Worm (Caenorhabditis elegans) whole organism, L1 larva: ENCODE measurements around the gene coq-8.

ENCODE experiments used
- C04F5.9 ChIP-seq: sonication (generic microtip); optimal IDR thresholded peaks from 2 replicates; lab custom pipeline; 2016; ENCODE audit warnings: missing genetic modification characterization, missing compliant biosample characterization
- C16A3.4 ChIP-seq: fragments of 150-350 bp; optimal IDR thresholded peaks from 2 replicates; lab custom pipeline; 2014; ENCODE audit warnings: missing biosample characterization, missing genetic modification characterization
- C34B4.2 ChIP-seq: sonication (generic microtip); optimal IDR thresholded peaks from 2 replicates; lab custom pipeline; 2017; ENCODE audit warnings: mild to moderate bottlenecking, missing genetic modification characterization, missing compliant biosample characterization
- Y116A8C.19 ChIP-seq: sonication (generic microtip); optimal IDR thresholded peaks from 2 replicates; lab custom pipeline; 2016; ENCODE audit warnings: missing compliant biosample characterization, missing genetic modification characterization, borderline replicate concordance
- aha-1 ChIP-seq: fragments of 150-350 bp; optimal IDR thresholded peaks from 2 replicates; lab custom pipeline; 2014; ENCODE audit warnings: missing biosample characterization, missing genetic modification characterization
- ama-1 ChIP-seq: fragments of 150-350 bp; optimal IDR thresholded peaks from 2 replicates; lab custom pipeline; 2014
- blmp-1 ChIP-seq: fragments of 150-350 bp; optimal IDR thresholded peaks from 2 replicates; lab custom pipeline; 2014; ENCODE audit warnings: missing biosample characterization, missing genetic modification characterization
- ces-1 ChIP-seq: fragments of 150-350 bp; optimal IDR thresholded peaks from 2 replicates; lab custom pipeline; 2014; ENCODE audit warnings: missing biosample characterization, missing genetic modification reagents, missing genetic modification characterization
- efl-3 ChIP-seq: fragments of 200-800 bp; sonication (Bioruptor generic); optimal IDR thresholded peaks from 2 replicates; lab custom pipeline; 2018; ENCODE audit warnings: mild to moderate bottlenecking, missing genetic modification characterization, missing compliant biosample characterization
- egl-27 ChIP-seq, 2 experiments: fragments of 150-350 bp in 1 of 2; sonication (generic microtip); optimal IDR thresholded peaks; 3 replicates each; lab custom pipeline; 2017 to 2018; ENCODE audit warnings: missing biosample characterization in 2 of 2, missing genetic modification characterization in 2 of 2, missing genetic modification reagents in 2 of 2
- elt-2 ChIP-seq: sonication (generic microtip); optimal IDR thresholded peaks from 2 replicates; lab custom pipeline; 2016; ENCODE audit warnings: missing genetic modification characterization, mild to moderate bottlenecking, inconsistent platforms, missing compliant biosample characterization, missing genetic modification reagents
- elt-3 ChIP-seq, 6 experiments: fragments of 150-350 bp in 1 of 6; sonication (generic microtip); optimal IDR thresholded peaks; 2 replicates each; lab custom pipeline; 2017 to 2018; ENCODE audit warnings: missing biosample characterization in 6 of 6, missing genetic modification characterization in 6 of 6, inconsistent platforms in 1 of 6
- ets-5 ChIP-seq: fragments of 200-800 bp; sonication (Bioruptor generic); IDR thresholded peaks from 2 replicates; pipeline ENCODE4 v1.3.6; 2022; ENCODE audit warnings: missing genetic modification characterization, missing compliant biosample characterization
- fkh-10 ChIP-seq: sonication (generic microtip); optimal IDR thresholded peaks from 2 replicates; lab custom pipeline; 2017; ENCODE audit warnings: missing biosample characterization, missing genetic modification reagents, missing genetic modification characterization
- fkh-4 ChIP-seq: sonication (generic microtip); optimal IDR thresholded peaks from 2 replicates; lab custom pipeline; 2016; ENCODE audit warnings: missing compliant biosample characterization, missing genetic modification characterization, borderline replicate concordance
- fkh-8 ChIP-seq: sonication (generic microtip); optimal IDR thresholded peaks from 2 replicates; lab custom pipeline; 2016; ENCODE audit warnings: mild to moderate bottlenecking, missing genetic modification characterization, missing compliant biosample characterization
- grh-1 ChIP-seq: fragments of 200-800 bp; sonication (Bioruptor generic); IDR thresholded peaks from 2 replicates; pipeline ENCODE4 v1.3.6; 2022; ENCODE audit warnings: missing genetic modification reagents, missing genetic modification characterization, missing compliant biosample characterization
- hlh-4 ChIP-seq: sonication (generic microtip); optimal IDR thresholded peaks from 2 replicates; lab custom pipeline; 2016; ENCODE audit warnings: mild to moderate bottlenecking, missing genetic modification characterization, missing compliant biosample characterization
- hpl-2 ChIP-seq: fragments of 150-350 bp; optimal IDR thresholded peaks from 2 replicates; lab custom pipeline; 2014; ENCODE audit warnings: missing biosample characterization, missing genetic modification reagents, missing genetic modification characterization
- jun-1 ChIP-seq: fragments of 150-350 bp; optimal IDR thresholded peaks from 2 replicates; lab custom pipeline; 2014; ENCODE audit warnings: missing biosample characterization, missing genetic modification reagents, missing genetic modification characterization
- lin-13 ChIP-seq: fragments of 150-350 bp; optimal IDR thresholded peaks from 2 replicates; lab custom pipeline; 2014; ENCODE audit warnings: missing biosample characterization, missing genetic modification reagents, missing genetic modification characterization
- lin-14 ChIP-seq: fragments of 200-800 bp; sonication (Bioruptor generic); optimal IDR thresholded peaks from 2 replicates; lab custom pipeline; 2018; ENCODE audit warnings: mild to moderate bottlenecking, missing genetic modification characterization, moderate library complexity, missing compliant biosample characterization
- lin-15B ChIP-seq: fragments of 150-350 bp; sonication (generic microtip); optimal IDR thresholded peaks from 3 replicates; lab custom pipeline; 2014; ENCODE audit warnings: missing biosample characterization, missing genetic modification characterization
- lin-35 ChIP-seq, 2 experiments: fragments of 150-350 bp; optimal IDR thresholded peaks; 2 replicates each; lab custom pipeline; 2014; ENCODE audit warnings: missing biosample characterization in 2 of 2, missing genetic modification characterization in 2 of 2, missing genetic modification reagents in 2 of 2
- lin-39 ChIP-seq: fragments of 150-350 bp; optimal IDR thresholded peaks from 2 replicates; lab custom pipeline; 2014; ENCODE audit warnings: missing biosample characterization, missing genetic modification reagents, missing genetic modification characterization
- lir-3 ChIP-seq: sonication (generic microtip); optimal IDR thresholded peaks from 2 replicates; lab custom pipeline; 2016; ENCODE audit warnings: mild to moderate bottlenecking, missing genetic modification characterization, moderate library complexity, missing compliant biosample characterization; ENCODE audit not compliant: poor library complexity
- lsy-2 ChIP-seq, 2 experiments: fragments of 150-350 bp; optimal IDR thresholded peaks; 2 replicates each; lab custom pipeline; 2014; ENCODE audit warnings: missing biosample characterization in 2 of 2, missing genetic modification characterization in 2 of 2
- mab-9 ChIP-seq: fragments of 200-800 bp; sonication (Bioruptor generic); IDR thresholded peaks from 2 replicates; pipeline ENCODE4 v1.3.6; 2022; ENCODE audit warnings: missing genetic modification reagents, missing genetic modification characterization, missing compliant biosample characterization
- mdl-1 ChIP-seq, 2 experiments: fragments of 150-350 bp; optimal IDR thresholded peaks; 2 replicates each; lab custom pipeline; 2014 to 2017; ENCODE audit warnings: missing biosample characterization in 2 of 2, missing genetic modification characterization in 2 of 2, inconsistent platforms in 1 of 2
- mef-2 ChIP-seq: fragments of 150-350 bp; optimal IDR thresholded peaks from 2 replicates; lab custom pipeline; 2014; ENCODE audit warnings: missing biosample characterization, missing genetic modification characterization
- mep-1 ChIP-seq: fragments of 150-350 bp; optimal IDR thresholded peaks from 2 replicates; lab custom pipeline; 2014; ENCODE audit warnings: missing biosample characterization, missing genetic modification characterization
- nhr-11 ChIP-seq: fragments of 150-350 bp; optimal IDR thresholded peaks from 2 replicates; lab custom pipeline; 2014; ENCODE audit warnings: missing biosample characterization, missing genetic modification characterization
- nhr-19 ChIP-seq: fragments of 200-800 bp; sonication (Bioruptor generic); conservative IDR thresholded peaks from 2 replicates; pipeline ENCODE4 v1.3.6; 2022; ENCODE audit warnings: missing genetic modification characterization, missing compliant biosample characterization
- nhr-28 ChIP-seq: fragments of 150-350 bp; optimal IDR thresholded peaks from 2 replicates; lab custom pipeline; 2014; ENCODE audit warnings: missing biosample characterization, missing genetic modification characterization
- nhr-47 ChIP-seq: sonication (generic microtip); optimal IDR thresholded peaks from 2 replicates; lab custom pipeline; 2016; ENCODE audit warnings: mild to moderate bottlenecking, missing genetic modification characterization, moderate library complexity, missing compliant biosample characterization
- nhr-77 ChIP-seq: fragments of 150-350 bp; optimal IDR thresholded peaks from 2 replicates; lab custom pipeline; 2014; ENCODE audit warnings: missing biosample characterization, missing genetic modification characterization
- nhr-84 ChIP-seq: sonication (generic microtip); optimal IDR thresholded peaks from 2 replicates; lab custom pipeline; 2017; ENCODE audit warnings: missing biosample characterization, missing genetic modification characterization
- nhr-85 ChIP-seq: sonication (generic microtip); peaks from one replicate; lab custom pipeline; 2016; ENCODE audit warnings: missing genetic modification characterization, inconsistent platforms, missing compliant biosample characterization
- nhr-90 ChIP-seq: sonication (generic microtip); optimal IDR thresholded peaks from 2 replicates; lab custom pipeline; 2016; ENCODE audit warnings: mild to moderate bottlenecking, missing genetic modification characterization, missing compliant biosample characterization; ENCODE audit not compliant: poor library complexity
- pag-3 ChIP-seq: sonication (generic microtip); optimal IDR thresholded peaks from 2 replicates; lab custom pipeline; 2017; ENCODE audit warnings: missing genetic modification characterization, mild to moderate bottlenecking, missing compliant biosample characterization, antibody characterized with exemption, borderline replicate concordance; ENCODE audit not compliant: insufficient read depth
- pax-3 ChIP-seq: fragments of 200-800 bp; sonication (Bioruptor generic); optimal IDR thresholded peaks from 2 replicates; lab custom pipeline; 2018; ENCODE audit warnings: mild to moderate bottlenecking, missing genetic modification characterization, moderate library complexity, missing compliant biosample characterization
- pqm-1 ChIP-seq: sonication (generic microtip); optimal IDR thresholded peaks from 3 replicates; lab custom pipeline; 2017; ENCODE audit warnings: missing biosample characterization, missing genetic modification characterization
- rnt-1 ChIP-seq: sonication (generic microtip); optimal IDR thresholded peaks from 2 replicates; lab custom pipeline; 2016; ENCODE audit warnings: mild to moderate bottlenecking, missing genetic modification characterization, moderate library complexity, missing compliant biosample characterization
- snpc-4 ChIP-seq: fragments of 150-350 bp; optimal IDR thresholded peaks from 2 replicates; lab custom pipeline; 2014; ENCODE audit warnings: missing biosample characterization, missing genetic modification characterization
- snu-23 ChIP-seq: sonication (generic microtip); optimal IDR thresholded peaks from 2 replicates; lab custom pipeline; 2016; ENCODE audit warnings: missing genetic modification characterization, missing compliant biosample characterization
- sptf-1 ChIP-seq: fragments of 150-350 bp; optimal IDR thresholded peaks from 2 replicates; lab custom pipeline; 2014; ENCODE audit warnings: missing biosample characterization, missing genetic modification characterization
- sup-37 ChIP-seq: fragments of 200-800 bp; sonication (Bioruptor generic); optimal IDR thresholded peaks from 2 replicates; lab custom pipeline; 2018; ENCODE audit warnings: mild to moderate bottlenecking, missing genetic modification characterization, missing compliant biosample characterization
- tbx-2 ChIP-seq: sonication (generic microtip); optimal IDR thresholded peaks from 2 replicates; lab custom pipeline; 2016; ENCODE audit warnings: missing genetic modification characterization, missing compliant biosample characterization
- tlp-1 ChIP-seq: fragments of 150-350 bp; optimal IDR thresholded peaks from 2 replicates; lab custom pipeline; 2014; ENCODE audit warnings: missing biosample characterization, missing genetic modification characterization
- unc-130 ChIP-seq: fragments of 150-350 bp; optimal IDR thresholded peaks from 2 replicates; lab custom pipeline; 2017; ENCODE audit warnings: missing biosample characterization, missing genetic modification characterization, inconsistent platforms
- unc-62 ChIP-seq: fragments of 150-350 bp; optimal IDR thresholded peaks from 2 replicates; lab custom pipeline; 2014; ENCODE audit warnings: missing biosample characterization, missing genetic modification reagents, missing genetic modification characterization
- unc-86 ChIP-seq: sonication (generic microtip); optimal IDR thresholded peaks from 2 replicates; lab custom pipeline; 2016; ENCODE audit warnings: missing genetic modification characterization, missing compliant biosample characterization
- vab-15 ChIP-seq: sonication (generic microtip); optimal IDR thresholded peaks from 2 replicates; lab custom pipeline; 2017; ENCODE audit warnings: missing genotype, mild to moderate bottlenecking, missing genetic modification characterization, missing compliant biosample characterization
- ztf-4 ChIP-seq: fragments of 150-350 bp; optimal IDR thresholded peaks from 2 replicates; lab custom pipeline; 2014; ENCODE audit warnings: missing biosample characterization, missing genetic modification characterization

Gene coq-8

ce11 chrIII:4878281-4878680, 15.1 kb downstream of the coq-8 start, which contains the start of the genes tost-1 and arx-6:
Gene tost-1 (minus strand): TSS chrIII:4878311.
Gene arx-6 (plus strand): TSS chrIII:4878658.
- TF ChIP-seq pqm-1 (tag; lab: Kevin White, UChicago): no peak
- TF ChIP-seq nhr-11 (tag; lab: Kevin White, UChicago): no peak
- TF ChIP-seq fkh-10 (GFP tag; lab: Kevin White, UChicago): no peak
- TF ChIP-seq mep-1: peak; percentile 39
- TF ChIP-seq Y116A8C.19: no peak
- TF ChIP-seq C04F5.9: peak; percentile 5
- no peak for TF ChIP-seq snpc-4
- no peak for TF ChIP-seq C34B4.2 (tag; lab: Kevin White, UChicago)
- TF ChIP-seq lin-13 (GFP tag; lab: Kevin White, UChicago): no peak
- no peak for TF ChIP-seq lir-3 (tag; lab: Kevin White, UChicago)
- no peak for TF ChIP-seq tlp-1 (tag; lab: Kevin White, UChicago)
- peak; percentile 16 for TF ChIP-seq fkh-8 (tag; lab: Kevin White, UChicago)
- TF ChIP-seq elt-3 (tag; optimal IDR thresholded peaks at IDR 0.05; lab: Kevin White, UChicago): no peak
- peak; percentile 27 for TF ChIP-seq tbx-2 (tag; lab: Kevin White, UChicago)
- peak; percentile 18 for TF ChIP-seq lin-14
- TF ChIP-seq lin-35 (GFP tag; optimal IDR thresholded peaks at IDR 0.05; lab: Kevin White, UChicago): peak; percentile 85 to 94
- TF ChIP-seq mdl-1 (tag; optimal IDR thresholded peaks at IDR 0.05; lab: Kevin White, UChicago): no peak
- peak; percentile 51 for TF ChIP-seq lin-15B (tag; lab: Kevin White, UChicago)
- no peak for TF ChIP-seq sup-37 (GFP tag; lab: Kevin White, UChicago)
- TF ChIP-seq mef-2 (tag; lab: Kevin White, UChicago): no peak
- no peak for TF ChIP-seq hlh-4
- TF ChIP-seq jun-1 (tag; lab: Kevin White, UChicago): no peak
- TF ChIP-seq blmp-1 (tag; lab: Kevin White, UChicago): peak; percentile 46
- TF ChIP-seq unc-62: no peak
- no peak for TF ChIP-seq unc-130 (tag; lab: Kevin White, UChicago)
- TF ChIP-seq efl-3 (GFP tag; lab: Kevin White, UChicago): no peak
- no peak for TF ChIP-seq unc-86
- TF ChIP-seq nhr-19: peak; percentile 20; the same call in 1 of the 2 replicates
- TF ChIP-seq nhr-85 (tag; lab: Kevin White, UChicago): no peak
- no peak for TF ChIP-seq nhr-77 (tag; lab: Kevin White, UChicago)
- no peak for TF ChIP-seq egl-27 (tag; optimal IDR thresholded peaks at IDR 0.05; lab: Kevin White, UChicago)
- peak; percentile 62 for TF ChIP-seq snu-23 (GFP tag; lab: Kevin White, UChicago)
- TF ChIP-seq fkh-4 (tag; lab: Kevin White, UChicago): no peak
- peak; percentile 42 to 73 for TF ChIP-seq lsy-2 (tag; optimal IDR thresholded peaks at IDR 0.05; lab: Kevin White, UChicago)
- TF ChIP-seq nhr-90 (tag; lab: Kevin White, UChicago): no peak
- TF ChIP-seq pag-3 (tag; lab: Kevin White, UChicago): no peak
- no peak for TF ChIP-seq vab-15
- peak; percentile 41 for TF ChIP-seq rnt-1 (tag; lab: Kevin White, UChicago)
- TF ChIP-seq nhr-28 (tag; lab: Kevin White, UChicago): no peak
- TF ChIP-seq ztf-4 (tag; lab: Kevin White, UChicago): no peak
- peak; percentile 57 for TF ChIP-seq C16A3.4 (tag; lab: Kevin White, UChicago)
- no peak for TF ChIP-seq sptf-1
- no peak for TF ChIP-seq nhr-84 (tag; lab: Kevin White, UChicago)
- no peak for TF ChIP-seq pax-3 (tag; lab: Kevin White, UChicago)
- TF ChIP-seq nhr-47 (tag; lab: Kevin White, UChicago): peak; percentile 48
- no peak for TF ChIP-seq ama-1 (lab: Kevin White, UChicago)
- TF ChIP-seq hpl-2 (GFP tag; lab: Kevin White, UChicago): no peak
- TF ChIP-seq mab-9 (GFP tag; lab: Robert Waterston, UW): no peak
- TF ChIP-seq ces-1 (GFP tag; lab: Kevin White, UChicago): no peak
- no peak for TF ChIP-seq lin-39 (tag; lab: Kevin White, UChicago)
- no peak for TF ChIP-seq ets-5 (GFP tag; lab: Robert Waterston, UW)
- no peak for TF ChIP-seq aha-1 (tag; lab: Kevin White, UChicago)
- no peak for TF ChIP-seq elt-2 (tag; lab: Kevin White, UChicago)
- TF ChIP-seq grh-1 (GFP tag; lab: Robert Waterston, UW): no peak
